Worm (Caenorhabditis elegans) whole organism, L1 larva: ENCODE results near the gene col-84.

Source experiments
- C04F5.9 ChIP-seq: sonication (generic microtip); optimal IDR thresholded peaks from 2 replicates; lab custom pipeline; 2016; ENCODE audit warnings: missing genetic modification characterization, missing compliant biosample characterization
- ama-1 ChIP-seq: fragments of 150-350 bp; optimal IDR thresholded peaks from 2 replicates; lab custom pipeline; 2014
- nhr-84 ChIP-seq: sonication (generic microtip); optimal IDR thresholded peaks from 2 replicates; lab custom pipeline; 2017; ENCODE audit warnings: missing biosample characterization, missing genetic modification characterization
- skn-1 ChIP-seq: fragments of 150-350 bp; optimal IDR thresholded peaks from 2 replicates; lab custom pipeline; 2014; ENCODE audit warnings: missing biosample characterization, missing genetic modification characterization
- unc-62 ChIP-seq: fragments of 150-350 bp; optimal IDR thresholded peaks from 2 replicates; lab custom pipeline; 2014; ENCODE audit warnings: missing biosample characterization, missing genetic modification reagents, missing genetic modification characterization

ce11 chrII:11887724-11888123, 19.4 kb downstream of the col-84 start:
- TF ChIP-seq unc-62 (GFP tag; lab: Kevin White, UChicago) = no peak
- TF ChIP-seq ama-1 (lab: Kevin White, UChicago) = no peak
- TF ChIP-seq nhr-84 (tag; lab: Kevin White, UChicago) = no peak
- TF ChIP-seq skn-1 (tag; lab: Kevin White, UChicago) = no peak
- TF ChIP-seq C04F5.9 (tag; lab: Kevin White, UChicago) = no peak
